Fruit fly (Drosophila melanogaster) whole organism, adult: Measurements from ENCODE around the gene endos.

Source experiments
- CG7101 ChIP-seq: fragments of 200-800 bp; sonication (Bioruptor generic); optimal IDR thresholded peaks from 2 replicates; lab custom pipeline; 2018; ENCODE audit warnings: missing biosample characterization, mild to moderate bottlenecking, missing genetic modification characterization, moderate library complexity
- kay ChIP-seq: fragments of 200-800 bp; sonication (Bioruptor generic); peaks from one replicate; lab custom pipeline; 2016; ENCODE audit warnings: missing biosample characterization, missing genetic modification characterization, borderline replicate concordance
- ovo ChIP-seq: fragments of 200-800 bp; sonication (Bioruptor generic); optimal IDR thresholded peaks from 2 replicates; lab custom pipeline; 2016; ENCODE audit warnings: missing biosample characterization, missing genetic modification characterization

- TF ChIP-seq CG7101 (tag; lab: Kevin White, UChicago) = no peak
- no peak for TF ChIP-seq kay (GFP tag; lab: Kevin White, UChicago)
- no peak for TF ChIP-seq ovo (GFP tag; lab: Kevin White, UChicago)
Observed at dm6 chr3L:14056816-14057215, 25.3 kb upstream of the endos start.
